Fruit fly (Drosophila melanogaster) whole organism, prepupa: ENCODE results near the gene CG34056.

ENCODE experiments used
- CG11902 ChIP-seq: fragments of 200-800 bp; sonication (Bioruptor generic); optimal IDR thresholded peaks from 3 replicates; lab custom pipeline; 2016; ENCODE audit warnings: missing biosample characterization, missing genetic modification characterization
- CG16779 ChIP-seq: fragments of 200-800 bp; sonication (Bioruptor generic); optimal IDR thresholded peaks from 3 replicates; lab custom pipeline; 2017; ENCODE audit warnings: missing biosample characterization, mild to moderate bottlenecking, missing genetic modification characterization
- CG31627 ChIP-seq: fragments of 200-800 bp; sonication (Bioruptor generic); optimal IDR thresholded peaks from 3 replicates; lab custom pipeline; 2016; ENCODE audit warnings: missing biosample characterization, missing genetic modification characterization
- CG4318 ChIP-seq: fragments of 200-800 bp; sonication (Bioruptor generic); optimal IDR thresholded peaks from 3 replicates; lab custom pipeline; 2017; ENCODE audit warnings: missing biosample characterization, mild to moderate bottlenecking, missing genetic modification characterization
- CG6792 ChIP-seq: fragments of 200-800 bp; sonication (Bioruptor generic); optimal IDR thresholded peaks from 3 replicates; lab custom pipeline; 2016; ENCODE audit warnings: missing biosample characterization, missing genetic modification characterization
- CG6808 ChIP-seq: fragments of 200-800 bp; sonication (Bioruptor generic); optimal IDR thresholded peaks from 3 replicates; lab custom pipeline; 2017; ENCODE audit warnings: missing biosample characterization, missing genetic modification characterization, mild to moderate bottlenecking, moderate library complexity, missing genetic modification reagents
- CG8119 ChIP-seq: fragments of 200-800 bp; sonication (Bioruptor generic); IDR thresholded peaks from 3 replicates; pipeline ENCODE4 v1.3.6; 2022; ENCODE audit warnings: missing biosample characterization, missing genetic modification characterization
- CG8319 ChIP-seq: fragments of 200-800 bp; sonication (Bioruptor generic); optimal IDR thresholded peaks from 3 replicates; lab custom pipeline; 2016; ENCODE audit warnings: missing biosample characterization, missing genetic modification characterization
- CG9139 ChIP-seq: fragments of 200-800 bp; sonication (Bioruptor generic); optimal IDR thresholded peaks from 3 replicates; lab custom pipeline; 2017; ENCODE audit warnings: missing biosample characterization, mild to moderate bottlenecking, missing genetic modification characterization
- Eip78C ChIP-seq: fragments of 200-800 bp; sonication (Bioruptor generic); peaks from one replicate; lab custom pipeline; 2016; ENCODE audit warnings: missing biosample characterization, missing genetic modification characterization
- Eip93F ChIP-seq: fragments of 200-800 bp; sonication (Bioruptor generic); optimal IDR thresholded peaks from 2 replicates; lab custom pipeline; 2016; ENCODE audit warnings: missing biosample characterization, mild to moderate bottlenecking, missing genetic modification characterization
- Hr38 ChIP-seq: sonication (Bioruptor generic); optimal IDR thresholded peaks from 2 replicates; lab custom pipeline; 2016; ENCODE audit warnings: missing biosample characterization, missing genetic modification characterization
- Lpt ChIP-seq: fragments of 200-800 bp; sonication (Bioruptor generic); optimal IDR thresholded peaks from 3 replicates; lab custom pipeline; 2016; ENCODE audit warnings: missing biosample characterization, missing genetic modification characterization
- Met ChIP-seq: fragments of 200-800 bp; sonication (Bioruptor generic); optimal IDR thresholded peaks from 3 replicates; lab custom pipeline; 2016; ENCODE audit warnings: missing biosample characterization, missing genetic modification characterization
- OdsH ChIP-seq: fragments of 200-800 bp; sonication (Bioruptor generic); optimal IDR thresholded peaks from 3 replicates; lab custom pipeline; 2016; ENCODE audit warnings: missing biosample characterization, missing genetic modification characterization
- Smox ChIP-seq: fragments of 200-800 bp; sonication (Bioruptor generic); optimal IDR thresholded peaks from 3 replicates; lab custom pipeline; 2016; ENCODE audit warnings: missing biosample characterization, missing genetic modification characterization
- achi ChIP-seq: fragments of 200-800 bp; sonication (Bioruptor generic); optimal IDR thresholded peaks from 3 replicates; lab custom pipeline; 2016; ENCODE audit warnings: missing biosample characterization, missing genetic modification characterization
- cyc ChIP-seq: fragments of 200-800 bp; sonication (Bioruptor generic); optimal IDR thresholded peaks from 3 replicates; lab custom pipeline; 2016; ENCODE audit warnings: missing biosample characterization, missing genetic modification characterization
- esn ChIP-seq: fragments of 200-800 bp; sonication (Bioruptor generic); optimal IDR thresholded peaks from 2 replicates; lab custom pipeline; 2016; ENCODE audit warnings: missing biosample characterization, mild to moderate bottlenecking, missing genetic modification characterization, moderate library complexity
- fd85E ChIP-seq: fragments of 200-800 bp; sonication (Bioruptor generic); optimal IDR thresholded peaks from 3 replicates; lab custom pipeline; 2016; ENCODE audit warnings: missing biosample characterization, missing genetic modification characterization
- lz ChIP-seq: fragments of 200-800 bp; sonication (Bioruptor generic); optimal IDR thresholded peaks from 3 replicates; lab custom pipeline; 2016; ENCODE audit warnings: missing biosample characterization, missing genetic modification characterization
- salr ChIP-seq, 2 experiments: fragments of 200-800 bp; sonication (Bioruptor generic); optimal IDR thresholded peaks; 3 replicates each; lab custom pipeline; 2016 to 2018; ENCODE audit warnings: missing biosample characterization in 2 of 2, missing genetic modification characterization in 2 of 2, mild to moderate bottlenecking in 1 of 2
- ss ChIP-seq, 2 experiments: fragments of 200-800 bp; sonication (Bioruptor generic); optimal IDR thresholded peaks; 2 replicates in 1 of 2; 3 replicates in 1 of 2; lab custom pipeline; 2017 to 2018; ENCODE audit warnings: mild to moderate bottlenecking in 2 of 2, missing biosample characterization in 2 of 2, missing genetic modification characterization in 2 of 2, moderate library complexity in 1 of 2
- svp ChIP-seq: fragments of 200-800 bp; sonication (Bioruptor generic); peaks from one replicate; lab custom pipeline; 2016; ENCODE audit warnings: missing biosample characterization, missing genetic modification characterization
- topi ChIP-seq: fragments of 200-800 bp; sonication (Bioruptor generic); optimal IDR thresholded peaks from 3 replicates; lab custom pipeline; 2016; ENCODE audit warnings: missing biosample characterization, missing genetic modification characterization

The CG34056 gene

dm6 chr3L:908508-909162, 12.9 kb downstream of the CG34056 start, which contains the start of gene nerfin-1 (continued):
- no peak for TF ChIP-seq CG8119 (GFP tag; lab: Robert Waterston, UW)
- TF ChIP-seq salr (GFP tag; optimal IDR thresholded peaks at IDR 0.05; lab: Kevin White, UChicago) = no peak
- TF ChIP-seq ss (GFP tag; optimal IDR thresholded peaks at IDR 0.05; lab: Kevin White, UChicago) = no peak
- TF ChIP-seq lz (GFP tag; lab: Kevin White, UChicago) = peak; percentile 3
- TF ChIP-seq achi (GFP tag; lab: Kevin White, UChicago) = peak; percentile 2
- peak; percentile 12 for TF ChIP-seq CG31627 (GFP tag; lab: Kevin White, UChicago)
- TF ChIP-seq CG16779 (tag; lab: Kevin White, UChicago) = no peak
- no peak for TF ChIP-seq OdsH (GFP tag; lab: Kevin White, UChicago)
- TF ChIP-seq CG4318 (GFP tag; lab: Kevin White, UChicago) = no peak
- peak; percentile 50 for TF ChIP-seq Met (GFP tag; lab: Kevin White, UChicago)

- TF ChIP-seq Lpt (no peak), CG11902 (GFP tag; lab: Kevin White, UChicago) (no peak), CG6808 (no peak), Eip93F (GFP tag; lab: Kevin White, UChicago) (no peak), CG4318 (GFP tag; lab: Kevin White, UChicago) (no peak), CG8319 (GFP tag; lab: Kevin White, UChicago) (no peak), Hr38 (GFP tag; lab: Kevin White, UChicago) (no peak), fd85E (GFP tag; lab: Kevin White, UChicago) (no peak), CG9139 (GFP tag; lab: Kevin White, UChicago) (no peak), svp (no peak)
Measured at dm6 chr3L:912406-913369, 16.9 kb downstream of the CG34056 start.

dm6 chr3L:913682-914081, 17.9 kb downstream of the CG34056 start, which contains the start of gene Glut1:
Glut1 (plus strand) TSS chr3L:914074.
- no peak for TF ChIP-seq Smox (GFP tag; lab: Kevin White, UChicago)
- no peak for TF ChIP-seq achi (GFP tag; lab: Kevin White, UChicago)
- no peak for TF ChIP-seq cyc (GFP tag; lab: Kevin White, UChicago)
- no peak for TF ChIP-seq CG9139 (GFP tag; lab: Kevin White, UChicago)

- TF ChIP-seq CG6792 (GFP tag; lab: Kevin White, UChicago) (no peak), Eip78C (GFP tag; lab: Kevin White, UChicago) (no peak), Lpt (no peak), esn (GFP tag; lab: Kevin White, UChicago) (no peak)
Measured at dm6 chr3L:914852-915251, 19.1 kb downstream of the CG34056 start.

dm6 chr3L:917225-917624, 21.5 kb downstream of the CG34056 start:
- peak; percentile 65 for TF ChIP-seq svp
- peak; percentile 72 for TF ChIP-seq Eip78C (GFP tag; lab: Kevin White, UChicago)
- TF ChIP-seq ss (GFP tag; optimal IDR thresholded peaks at IDR 0.05; lab: Kevin White, UChicago) = peak in 1 of 2 experiments; percentile 6
- no peak for TF ChIP-seq Lpt
- no peak for TF ChIP-seq topi (GFP tag; lab: Kevin White, UChicago)
